Worm (Caenorhabditis elegans): ENCODE measurements around the gene F58F9.4.

DNA sequence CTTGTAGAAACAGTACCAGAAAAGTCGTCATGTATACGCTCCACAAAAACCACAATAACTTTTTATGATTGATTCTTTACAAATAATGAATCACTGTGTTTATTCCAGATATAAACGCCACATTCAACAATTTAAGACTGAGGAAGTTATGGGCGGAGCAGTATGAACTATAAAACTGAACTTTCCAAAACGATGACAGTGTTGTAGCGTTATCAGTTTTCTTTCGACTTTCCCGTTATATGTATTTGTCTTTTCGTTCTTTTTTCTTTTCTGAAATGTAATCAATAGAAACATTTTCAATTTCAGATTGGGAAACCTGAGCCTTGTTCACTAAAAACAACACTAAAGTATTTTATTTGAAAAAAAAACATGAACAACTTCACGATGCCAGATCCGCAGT, 13.8 kb upstream of the F58F9.4 start, which contains the start of gene C49A9.9:
- TF ChIP-seq him-1 (tag; optimal IDR thresholded peaks at IDR 0.05) (no peak), W03F9.2 (tag; optimal IDR thresholded peaks at IDR 0.05) (no peak)

All from whole organism, L4/young adult.